Worm (Caenorhabditis elegans): ENCODE measurements around the gene spp-8.

DNA sequence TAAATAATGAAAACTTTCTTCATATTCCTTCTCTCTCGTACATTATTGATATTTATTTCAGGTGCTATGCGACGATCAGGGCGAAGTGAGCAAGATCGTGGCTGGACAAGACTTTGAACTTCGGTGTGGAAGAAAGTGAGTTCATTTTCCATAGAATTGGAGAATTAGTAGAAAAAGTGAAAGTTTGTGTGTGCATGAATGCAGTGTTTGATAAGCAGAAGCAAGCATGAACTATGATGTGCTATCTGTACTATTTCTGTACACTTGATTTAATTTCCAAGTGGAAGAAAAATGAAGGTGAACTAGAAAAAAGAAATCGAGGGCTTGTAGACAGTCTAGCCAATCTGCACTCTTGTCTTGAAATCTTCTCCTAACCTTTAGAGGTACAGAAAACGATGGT is 50.6 kb downstream of the spp-8 start:
- no peak for TF ChIP-seq tab-1 (GFP tag; IDR thresholded peaks at IDR 0.05)
- TF ChIP-seq T22C8.4 (GFP tag; IDR thresholded peaks at IDR 0.05) = no peak
- TF ChIP-seq ref-1 (GFP tag; conservative IDR thresholded peaks at IDR 0.05) = no peak
- TF ChIP-seq cog-1 (tag; optimal IDR thresholded peaks at IDR 0.05) = no peak
- TF ChIP-seq med-1 (GFP tag; optimal IDR thresholded peaks at IDR 0.05; ENCODE audit: insufficient read depth) = no peak
- TF ChIP-seq flt-1 (GFP tag; IDR thresholded peaks at IDR 0.05) = no peak

Measured in whole organism, midembryonic.